Worm (Caenorhabditis elegans) whole organism, L2 larva: Measurements from ENCODE around the gene T07H3.8.

Experiments
- F13H6.1 ChIP-seq: sonication (generic microtip); optimal IDR thresholded peaks from 2 replicates; lab custom pipeline; 2016; ENCODE audit warnings: missing genetic modification characterization, missing compliant biosample characterization
- Y55F3AM.14 ChIP-seq: fragments of 200-800 bp; sonication (Bioruptor generic); optimal IDR thresholded peaks from 2 replicates; lab custom pipeline; 2018; ENCODE audit warnings: mild to moderate bottlenecking, missing genetic modification characterization, missing compliant biosample characterization
- alr-1 ChIP-seq: fragments of 150-350 bp; optimal IDR thresholded peaks from 2 replicates; lab custom pipeline; 2014; ENCODE audit warnings: missing biosample characterization, missing genetic modification characterization
- egl-27 ChIP-seq: sonication (generic microtip); optimal IDR thresholded peaks from 3 replicates; lab custom pipeline; 2017; ENCODE audit warnings: missing biosample characterization, missing genetic modification reagents, missing genetic modification characterization
- elt-1 ChIP-seq: fragments of 150-350 bp; optimal IDR thresholded peaks from 2 replicates; lab custom pipeline; 2014; ENCODE audit warnings: missing biosample characterization, missing genetic modification characterization
- fos-1 ChIP-seq: fragments of 150-350 bp; optimal IDR thresholded peaks from 2 replicates; lab custom pipeline; 2014; ENCODE audit warnings: missing biosample characterization, missing genetic modification characterization
- lin-11 ChIP-seq: fragments of 150-350 bp; sonication (generic microtip); optimal IDR thresholded peaks from 2 replicates; lab custom pipeline; 2014; ENCODE audit warnings: missing biosample characterization, missing genetic modification characterization, inconsistent platforms, mixed read lengths
- lin-13 ChIP-seq: fragments of 150-350 bp; optimal IDR thresholded peaks from 2 replicates; lab custom pipeline; 2014; ENCODE audit warnings: missing biosample characterization, missing genetic modification reagents, missing genetic modification characterization
- mdl-1 ChIP-seq, 2 experiments: fragments of 150-350 bp in 1 of 2; sonication (generic microtip) in 1 of 2; optimal IDR thresholded peaks; 2 replicates each; lab custom pipeline; 2017; ENCODE audit warnings: missing biosample characterization in 2 of 2, missing genetic modification characterization in 2 of 2
- nhr-10 ChIP-seq: sonication (generic microtip); optimal IDR thresholded peaks from 2 replicates; lab custom pipeline; 2017; ENCODE audit warnings: missing biosample characterization, missing genetic modification characterization
- snpc-4 ChIP-seq: fragments of 150-350 bp; optimal IDR thresholded peaks from 2 replicates; lab custom pipeline; 2014; ENCODE audit warnings: missing biosample characterization, missing genetic modification characterization
- zag-1 ChIP-seq: fragments of 150-350 bp; optimal IDR thresholded peaks from 2 replicates; lab custom pipeline; 2014; ENCODE audit warnings: missing biosample characterization, missing genetic modification characterization
- ztf-1 ChIP-seq: fragments of 200-800 bp; sonication (Bioruptor generic); conservative IDR thresholded peaks from 2 replicates; pipeline ENCODE4 v1.3.6; 2022; ENCODE audit warnings: missing genetic modification characterization, missing compliant biosample characterization

DNA sequence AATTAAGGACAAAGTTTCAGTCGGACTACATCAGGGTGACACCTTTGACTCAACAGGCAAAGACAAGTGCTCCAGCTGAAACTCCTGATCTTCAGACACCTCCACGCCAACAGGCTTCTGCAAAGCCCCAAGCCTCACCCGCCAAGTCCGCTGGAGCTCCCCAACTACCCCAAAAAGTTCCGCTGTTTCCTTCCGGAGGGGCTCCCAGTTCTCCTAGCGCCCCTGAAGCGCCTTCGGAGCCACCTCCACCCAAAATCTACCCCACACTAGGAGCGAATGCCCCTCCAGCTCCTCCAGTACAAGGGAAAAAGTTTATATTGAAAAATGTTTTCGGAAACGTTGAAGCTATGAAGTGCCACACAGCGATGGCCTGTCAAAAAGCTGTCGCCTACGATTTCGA is 16.6 kb downstream of the T07H3.8 start:
- TF ChIP-seq lin-11 (no peak), fos-1 (no peak), lin-13 (GFP tag; lab: Kevin White, UChicago) (no peak), Y55F3AM.14 (GFP tag; lab: Kevin White, UChicago) (no peak), alr-1 (tag; lab: Kevin White, UChicago) (no peak), egl-27 (tag; lab: Kevin White, UChicago) (no peak), ztf-1 (GFP tag; lab: Robert Waterston, UW) (no peak), snpc-4 (tag; lab: Kevin White, UChicago) (no peak), F13H6.1 (tag; lab: Kevin White, UChicago) (no peak), elt-1 (tag; lab: Kevin White, UChicago) (no peak), mdl-1 (tag; optimal IDR thresholded peaks at IDR 0.05; lab: Kevin White, UChicago) (no peak), nhr-10 (no peak), zag-1 (no peak)
